Worm (Caenorhabditis elegans): ENCODE results near the gene W07B8.4.

W07B8.4 gene

ce11 chrV:1149734-1150669 lies 18.3 kb upstream of the W07B8.4 start (continued):
- TF ChIP-seq ceh-8 (GFP tag; optimal IDR thresholded peaks at IDR 0.05) (no peak), xbp-1 (tag; optimal IDR thresholded peaks at IDR 0.05) (no peak), dsc-1 (tag; optimal IDR thresholded peaks at IDR 0.05) (peak; percentile 87), nhr-237 (tag; optimal IDR thresholded peaks at IDR 0.05) (no peak), skn-1 (tag; optimal IDR thresholded peaks at IDR 0.05) (no peak), nhr-12 (tag; optimal IDR thresholded peaks at IDR 0.05) (no peak), hlh-4 (tag; optimal IDR thresholded peaks at IDR 0.05) (no peak), fkh-4 (tag; optimal IDR thresholded peaks at IDR 0.05; ENCODE audit: borderline replicate concordance) (no peak), vab-15 (tag; optimal IDR thresholded peaks at IDR 0.05) (no peak), grh-1 (GFP tag; IDR thresholded peaks at IDR 0.05) (no peak), Y116A8C.19 (tag; optimal IDR thresholded peaks at IDR 0.05; ENCODE audit: borderline replicate concordance) (no peak), nhr-90 (tag; optimal IDR thresholded peaks at IDR 0.05; ENCODE audit: poor library complexity) (no peak), nhr-19 (GFP tag; conservative IDR thresholded peaks at IDR 0.05) (no peak), nhr-20 (tag; optimal IDR thresholded peaks at IDR 0.05) (peak; percentile 2), aly-2 (tag; optimal IDR thresholded peaks at IDR 0.05) (no peak), tbx-2 (tag; optimal IDR thresholded peaks at IDR 0.05) (no peak), lin-15B (tag; optimal IDR thresholded peaks at IDR 0.05) (no peak), lin-35 (GFP tag; optimal IDR thresholded peaks at IDR 0.05) (no peak), C16A3.4 (tag; optimal IDR thresholded peaks at IDR 0.05) (no peak), pag-3 (tag; optimal IDR thresholded peaks at IDR 0.05; ENCODE audit: borderline replicate concordance, insufficient read depth) (no peak), C04F5.9 (tag; optimal IDR thresholded peaks at IDR 0.05) (no peak), elt-3 (tag; optimal IDR thresholded peaks at IDR 0.05) (no peak)

ce11 chrV:1142251-1142650 lies 10.5 kb upstream of the W07B8.4 start:
- TF ChIP-seq mab-9 (GFP tag; IDR thresholded peaks at IDR 0.05) (0 out of 2 replicates have a peak, but pooled peaks have one; percentile 23), elt-3 (tag; optimal IDR thresholded peaks at IDR 0.05) (no peak), fkh-10 (GFP tag; optimal IDR thresholded peaks at IDR 0.05) (no peak)

- TF ChIP-seq lsy-2 (tag; optimal IDR thresholded peaks at IDR 0.05): no peak
- TF ChIP-seq ztf-11 (tag; optimal IDR thresholded peaks at IDR 0.05): no peak
- no peak for TF ChIP-seq ets-5 (GFP tag; IDR thresholded peaks at IDR 0.05)
- no peak for TF ChIP-seq aly-2 (tag; optimal IDR thresholded peaks at IDR 0.05)
- TF ChIP-seq zag-1 (tag; optimal IDR thresholded peaks at IDR 0.05): no peak
These were observed 9.7 kb upstream of the W07B8.4 start, which contains the start of gene cutl-22 for ce11 chrV:1141433-1141832. Gene cutl-22 (plus strand): TSS chrV:1141733.

- TF ChIP-seq unc-62 (GFP tag; optimal IDR thresholded peaks at IDR 0.05) (no peak), dsc-1 (tag; optimal IDR thresholded peaks at IDR 0.05) (no peak)
These were observed 9.1 kb upstream of the W07B8.4 start for ce11 chrV:1140806-1141205.

- TF ChIP-seq ces-1 (GFP tag; optimal IDR thresholded peaks at IDR 0.05) (no peak), swsn-7 (tag; optimal IDR thresholded peaks at IDR 0.05) (no peak), tlp-1 (tag; optimal IDR thresholded peaks at IDR 0.05) (no peak), dsc-1 (tag; optimal IDR thresholded peaks at IDR 0.05) (no peak)
These were observed 2.6 kb upstream of the W07B8.4 start, which contains the start of gene cpr-8 for ce11 chrV:1134302-1134701. Gene cpr-8 (plus strand): TSS chrV:1134602.
